Worm (Caenorhabditis elegans) whole organism, young adult: ENCODE results near the gene D2023.1.

Experiments
- C06A6.2 ChIP-seq: fragments of 200-800 bp; sonication (Bioruptor generic); conservative IDR thresholded peaks from 2 replicates; pipeline ENCODE4 v1.3.6; 2022; ENCODE audit warnings: missing genetic modification characterization, missing compliant biosample characterization
- F55B11.4 ChIP-seq: sonication (generic microtip); optimal IDR thresholded peaks from 2 replicates; lab custom pipeline; 2016; ENCODE audit warnings: missing compliant biosample characterization, missing genetic modification characterization, borderline replicate concordance; ENCODE audit not compliant: insufficient read depth
- F57A8.1 ChIP-seq: fragments of 200-800 bp; sonication (Bioruptor generic); optimal IDR thresholded peaks from 2 replicates; lab custom pipeline; 2018; ENCODE audit warnings: mild to moderate bottlenecking, missing genetic modification characterization, moderate library complexity, missing compliant biosample characterization
- K12H6.12 ChIP-seq: fragments of 200-800 bp; sonication (Bioruptor generic); optimal IDR thresholded peaks from 2 replicates; lab custom pipeline; 2018; ENCODE audit warnings: mild to moderate bottlenecking, missing genetic modification characterization, missing compliant biosample characterization
- Y79H2A.3 ChIP-seq: fragments of 200-800 bp; sonication (Bioruptor generic); conservative IDR thresholded peaks from 2 replicates; pipeline ENCODE4 v1.3.6; 2022; ENCODE audit warnings: missing genetic modification reagents, missing genetic modification characterization, missing compliant biosample characterization
- Y95B8A.8 ChIP-seq: fragments of 200-800 bp; sonication (Bioruptor generic); IDR thresholded peaks from 2 replicates; pipeline ENCODE4 v1.3.6; 2022; ENCODE audit warnings: missing genetic modification reagents, missing genetic modification characterization, missing compliant biosample characterization
- ZK185.1 ChIP-seq: sonication (generic microtip); optimal IDR thresholded peaks from 2 replicates; lab custom pipeline; 2016; ENCODE audit warnings: mild to moderate bottlenecking, missing genetic modification characterization, missing compliant biosample characterization; ENCODE audit not compliant: poor library complexity, severe bottlenecking
- aptf-3 ChIP-seq: fragments of 200-800 bp; sonication (Bioruptor generic); IDR thresholded peaks from 2 replicates; pipeline ENCODE4 v1.3.6; 2022; ENCODE audit warnings: missing genetic modification characterization, missing compliant biosample characterization
- attf-3 ChIP-seq: fragments of 200-800 bp; sonication (Bioruptor generic); conservative IDR thresholded peaks from 2 replicates; pipeline ENCODE4 v1.3.6; 2022; ENCODE audit warnings: missing genetic modification reagents, missing genetic modification characterization, missing compliant biosample characterization
- bed-1 ChIP-seq: fragments of 200-800 bp; sonication (Bioruptor generic); IDR thresholded peaks from 2 replicates; pipeline ENCODE4 v1.3.6; 2022; ENCODE audit warnings: missing genetic modification reagents, missing genetic modification characterization, missing compliant biosample characterization
- cebp-1 ChIP-seq, 2 experiments: fragments of 200-800 bp in 1 of 2; sonication (Bioruptor generic) in 1 of 2; sonication (generic microtip) in 1 of 2; IDR thresholded peaks in 1 of 2; optimal IDR thresholded peaks in 1 of 2; 2 replicates each; pipeline versions ENCODE4 v1.3.6 to Lab custom; 2017 to 2022; ENCODE audit warnings: missing compliant biosample characterization in 2 of 2, missing genetic modification characterization in 2 of 2, mild to moderate bottlenecking in 1 of 2, missing genetic modification reagents in 1 of 2, moderate library complexity in 1 of 2
- ceh-27 ChIP-seq: fragments of 200-800 bp; sonication (Bioruptor generic); optimal IDR thresholded peaks from 2 replicates; lab custom pipeline; 2018; ENCODE audit warnings: mild to moderate bottlenecking, missing genetic modification characterization, moderate library complexity, missing compliant biosample characterization
- dox-1 ChIP-seq: fragments of 200-800 bp; sonication (Bioruptor generic); IDR thresholded peaks from 2 replicates; pipeline ENCODE4 v1.3.6; 2022; ENCODE audit warnings: missing genetic modification reagents, missing genetic modification characterization, missing compliant biosample characterization
- egl-44 ChIP-seq: fragments of 200-800 bp; sonication (Bioruptor generic); IDR thresholded peaks from 2 replicates; pipeline ENCODE4 v1.3.6; 2022; ENCODE audit warnings: missing genetic modification reagents, missing genetic modification characterization, missing compliant biosample characterization
- fkh-3 ChIP-seq: sonication (generic microtip); optimal IDR thresholded peaks from 2 replicates; lab custom pipeline; 2016; ENCODE audit warnings: mild to moderate bottlenecking, missing genetic modification characterization, missing compliant biosample characterization
- hlh-26 ChIP-seq: fragments of 200-800 bp; sonication (Bioruptor generic); conservative IDR thresholded peaks from 2 replicates; pipeline ENCODE4 v1.3.6; 2022; ENCODE audit warnings: missing genetic modification reagents, missing genetic modification characterization, missing compliant biosample characterization
- hmg-1.2 ChIP-seq: fragments of 200-800 bp; sonication (Bioruptor generic); IDR thresholded peaks from 2 replicates; pipeline ENCODE4 v1.3.6; 2022; ENCODE audit warnings: missing genetic modification reagents, missing genetic modification characterization, missing compliant biosample characterization
- hmg-20 ChIP-seq: fragments of 200-800 bp; sonication (Bioruptor generic); IDR thresholded peaks from 2 replicates; pipeline ENCODE4 v1.3.6; 2022; ENCODE audit warnings: missing genetic modification reagents, missing genetic modification characterization, missing compliant biosample characterization
- let-607 ChIP-seq, 2 experiments: fragments of 200-800 bp in 1 of 2; sonication (Bioruptor generic) in 1 of 2; sonication (generic microtip) in 1 of 2; optimal IDR thresholded peaks; 2 replicates each; lab custom pipeline; 2016 to 2018; ENCODE audit warnings: mild to moderate bottlenecking in 2 of 2, missing compliant biosample characterization in 2 of 2, missing genetic modification characterization in 2 of 2, moderate library complexity in 2 of 2, missing genotype in 1 of 2
- lin-35 ChIP-seq, 3 experiments: fragments of 150-350 bp in 2 of 3; sonication (generic microtip) in 1 of 3; optimal IDR thresholded peaks; 2 replicates each; lab custom pipeline; 2014 to 2018; ENCODE audit warnings: missing biosample characterization in 3 of 3, missing genetic modification characterization in 3 of 3, missing genetic modification reagents in 3 of 3
- lin-40 ChIP-seq: sonication (generic microtip); optimal IDR thresholded peaks from 2 replicates; lab custom pipeline; 2016; ENCODE audit warnings: missing genetic modification characterization, mild to moderate bottlenecking, missing compliant biosample characterization, missing genotype, missing genetic modification reagents
- lir-1 ChIP-seq: fragments of 200-800 bp; sonication (Bioruptor generic); conservative IDR thresholded peaks from 2 replicates; pipeline ENCODE4 v1.3.6; 2022; ENCODE audit warnings: missing genetic modification reagents, missing genetic modification characterization, missing compliant biosample characterization
- madf-10 ChIP-seq: sonication (generic microtip); optimal IDR thresholded peaks from 2 replicates; lab custom pipeline; 2016; ENCODE audit warnings: mild to moderate bottlenecking, missing genetic modification characterization, missing compliant biosample characterization
- madf-8 ChIP-seq: fragments of 200-800 bp; sonication (Bioruptor generic); conservative IDR thresholded peaks from 2 replicates; pipeline ENCODE4 v1.3.6; 2022; ENCODE audit warnings: missing genetic modification reagents, missing genetic modification characterization, missing compliant biosample characterization
- mes-4 ChIP-seq: sonication (generic microtip); optimal IDR thresholded peaks from 2 replicates; lab custom pipeline; 2016; ENCODE audit warnings: missing genotype, missing genetic modification characterization, missing compliant biosample characterization
- nhr-80 ChIP-seq: sonication (generic microtip); optimal IDR thresholded peaks from 2 replicates; lab custom pipeline; 2016; ENCODE audit warnings: missing genetic modification characterization, missing compliant biosample characterization
- pbrm-1 ChIP-seq: fragments of 200-800 bp; sonication (Bioruptor generic); IDR thresholded peaks from 2 replicates; pipeline ENCODE4 v1.3.6; 2022; ENCODE audit warnings: missing genetic modification reagents, missing genetic modification characterization, missing compliant biosample characterization
- rcor-1 ChIP-seq: fragments of 200-800 bp; sonication (Bioruptor generic); IDR thresholded peaks from 2 replicates; pipeline ENCODE4 v1.3.6; 2022; ENCODE audit warnings: missing genetic modification reagents, missing genetic modification characterization, missing compliant biosample characterization
- rec-8 ChIP-seq, 2 experiments: sonication (generic microtip); optimal IDR thresholded peaks; 2 replicates each; lab custom pipeline; 2016; ENCODE audit warnings: mild to moderate bottlenecking in 2 of 2, missing genetic modification characterization in 2 of 2, missing genetic modification reagents in 2 of 2, missing genotype in 2 of 2, missing biosample characterization in 1 of 2, missing compliant biosample characterization in 1 of 2, moderate library complexity in 1 of 2
- rpc-1 ChIP-seq, 2 experiments: fragments of 150-350 bp in 1 of 2; sonication (generic microtip) in 1 of 2; optimal IDR thresholded peaks; 2 replicates each; lab custom pipeline; 2014 to 2018; ENCODE audit warnings: missing biosample characterization in 1 of 2, missing genetic modification characterization in 1 of 2, missing genetic modification reagents in 1 of 2, missing genotype in 1 of 2
- sdz-38 ChIP-seq: sonication (generic microtip); optimal IDR thresholded peaks from 2 replicates; lab custom pipeline; 2016; ENCODE audit warnings: missing genotype, missing genetic modification characterization, missing compliant biosample characterization
- sea-2 ChIP-seq: fragments of 200-800 bp; sonication (Bioruptor generic); IDR thresholded peaks from 2 replicates; pipeline ENCODE4 v1.3.6; 2022; ENCODE audit warnings: missing genetic modification characterization, missing compliant biosample characterization
- snpc-3.4 ChIP-seq: sonication (generic microtip); optimal IDR thresholded peaks from 2 replicates; lab custom pipeline; 2017; ENCODE audit warnings: missing genetic modification characterization, mild to moderate bottlenecking, missing compliant biosample characterization, antibody characterized with exemption, moderate library complexity, missing genotype, missing genetic modification reagents
- snpc-4 ChIP-seq, 5 experiments: fragments of 150-350 bp in 1 of 5; sonication (generic microtip) in 4 of 5; optimal IDR thresholded peaks; 2 replicates each; lab custom pipeline; 2014 to 2018; ENCODE audit warnings: missing genetic modification characterization in 5 of 5, missing biosample characterization in 3 of 5, antibody characterized with exemption in 2 of 5, mild to moderate bottlenecking in 2 of 5, missing compliant biosample characterization in 2 of 5, missing genotype in 2 of 5, moderate library complexity in 2 of 5, missing genetic modification reagents in 1 of 5
- zim-3 ChIP-seq: sonication (generic microtip); optimal IDR thresholded peaks from 2 replicates; lab custom pipeline; 2017; ENCODE audit warnings: mild to moderate bottlenecking, missing genetic modification characterization, moderate library complexity, missing compliant biosample characterization
- ztf-26 ChIP-seq: sonication (generic microtip); optimal IDR thresholded peaks from 2 replicates; lab custom pipeline; 2017; ENCODE audit warnings: missing genetic modification characterization, missing compliant biosample characterization

Gene D2023.1

DNA sequence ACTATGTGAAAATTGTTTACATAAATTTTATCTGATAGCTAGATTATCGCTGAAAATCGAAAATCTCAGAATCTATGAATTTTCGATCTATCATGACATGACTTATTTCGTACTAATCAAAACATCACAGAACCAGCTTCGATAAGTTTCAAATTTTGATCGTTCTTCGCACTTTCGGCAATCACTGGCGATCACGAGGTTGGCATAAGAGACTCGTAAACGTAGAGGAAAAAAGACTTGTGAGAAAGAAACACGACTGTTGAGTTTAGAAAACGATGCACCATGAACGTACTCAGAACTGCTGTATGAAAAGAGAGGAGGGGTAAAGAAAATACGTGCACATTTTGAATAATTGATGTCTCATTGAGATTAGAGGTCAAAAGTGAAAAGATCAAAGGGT, 34.6 kb downstream of the D2023.1 start (continued):
- TF ChIP-seq lir-1 (GFP tag; lab: Robert Waterston, UW) (no peak; the same call in 1 of the 2 replicates), madf-8 (GFP tag; lab: Robert Waterston, UW) (no peak), cebp-1 (GFP tag; IDR thresholded peaks at IDR 0.05; lab: Robert Waterston, UW) (no peak), cebp-1 (tag; optimal IDR thresholded peaks at IDR 0.05; lab: Kevin White, UChicago) (peak; percentile 72), snpc-3.4 (tag; lab: Kevin White, UChicago) (no peak), mes-4 (tag; lab: Kevin White, UChicago) (no peak), egl-44 (GFP tag; lab: Robert Waterston, UW) (peak; percentile 77), sea-2 (GFP tag; lab: Robert Waterston, UW) (no peak), snpc-4 (GFP tag; optimal IDR thresholded peaks at IDR 0.05; lab: Kevin White, UChicago) (no peak), snpc-4 (tag; optimal IDR thresholded peaks at IDR 0.05; lab: Kevin White, UChicago) (peak in 2 of 4 experiments; percentile 17 to 22), rec-8 (tag; optimal IDR thresholded peaks at IDR 0.05; lab: Kevin White, UChicago) (no peak), hmg-20 (GFP tag; lab: Robert Waterston, UW) (no peak), lin-35 (GFP tag; optimal IDR thresholded peaks at IDR 0.05; lab: Kevin White, UChicago) (no peak), C06A6.2 (GFP tag; lab: Robert Waterston, UW) (0 out of 2 replicates have a peak, but pooled peaks have one; percentile 14), rpc-1 (optimal IDR thresholded peaks at IDR 0.05; lab: Kevin White, UChicago) (no peak), rpc-1 (tag; optimal IDR thresholded peaks at IDR 0.05; lab: Kevin White, UChicago) (no peak), F55B11.4 (tag; lab: Kevin White, UChicago) (no peak), let-607 (tag; optimal IDR thresholded peaks at IDR 0.05; lab: Kevin White, UChicago) (peak in 1 of 2 experiments; percentile 50), pbrm-1 (GFP tag; lab: Robert Waterston, UW) (no peak), hlh-26 (GFP tag; lab: Robert Waterston, UW) (no peak), rcor-1 (GFP tag; lab: Robert Waterston, UW) (0 out of 2 replicates have a peak, but pooled peaks have one; percentile 18), dox-1 (GFP tag; lab: Robert Waterston, UW) (no peak), lin-40 (tag; lab: Kevin White, UChicago) (peak; percentile 57), Y95B8A.8 (GFP tag; lab: Robert Waterston, UW) (peak; percentile 25; the same call in 1 of the 2 replicates), sdz-38 (tag; lab: Kevin White, UChicago) (no peak), attf-3 (GFP tag; lab: Robert Waterston, UW) (no peak), F57A8.1 (no peak), ztf-26 (tag; lab: Kevin White, UChicago) (peak; percentile 38), zim-3 (tag; lab: Kevin White, UChicago) (no peak), Y79H2A.3 (GFP tag; lab: Robert Waterston, UW) (no peak), K12H6.12 (tag; lab: Kevin White, UChicago) (no peak)

DNA sequence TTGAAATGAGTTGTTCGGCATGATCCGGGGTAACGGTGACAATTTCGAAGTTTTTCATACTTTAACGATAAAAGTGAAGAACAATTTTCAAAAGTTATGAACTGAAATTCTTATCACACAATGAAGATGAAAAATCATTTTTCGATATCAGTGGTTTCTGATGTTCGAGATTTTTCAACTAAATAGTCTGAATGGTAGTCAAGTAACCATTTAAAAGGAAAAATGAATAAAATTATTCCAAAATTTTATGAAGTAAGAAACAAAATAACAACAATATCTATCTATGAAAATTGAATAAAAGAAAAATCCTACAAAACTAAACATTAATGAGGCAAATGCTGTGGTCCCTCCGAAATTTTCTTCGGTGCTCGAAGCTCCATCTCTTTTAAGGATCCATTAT, 36.3 kb downstream of the D2023.1 start, which contains the start of gene D2023.4:
TSS of gene D2023.4 (minus strand) at position 101 of the 400 bp plus-strand sequence.
- TF ChIP-seq ceh-27 (no peak), aptf-3 (GFP tag; lab: Robert Waterston, UW) (no peak), nhr-80 (tag; lab: Kevin White, UChicago) (no peak), bed-1 (GFP tag; lab: Robert Waterston, UW) (no peak)

DNA sequence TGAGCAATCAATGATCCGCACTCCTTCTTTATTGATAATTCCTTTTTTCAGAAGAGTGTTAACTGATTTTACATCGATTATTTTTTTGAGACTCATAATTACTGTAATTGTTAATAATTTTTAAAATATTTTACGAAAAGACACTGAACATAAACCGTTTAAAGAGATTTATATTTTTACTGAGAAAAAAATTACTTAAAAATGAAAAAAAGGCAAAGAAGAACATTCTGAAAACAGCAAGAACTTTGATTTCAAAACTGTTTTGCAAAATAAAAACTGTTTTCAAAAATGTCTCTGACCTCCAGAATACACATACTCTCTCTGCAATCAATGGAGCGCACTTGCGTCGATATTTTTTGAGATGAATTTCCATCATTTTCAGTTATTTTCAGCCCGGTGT, 37.6 kb downstream of the D2023.1 start, which contains the start of the genes mpst-1 and D2023.6:
TSS of gene mpst-1 (minus strand) at position 101 of the 400 bp plus-strand sequence.
TSS of gene D2023.6 (plus strand) at position 388 of the 400 bp plus-strand sequence.
- no peak for TF ChIP-seq lir-1 (GFP tag; lab: Robert Waterston, UW)
- TF ChIP-seq madf-10 (tag; lab: Kevin White, UChicago) = no peak
- TF ChIP-seq fkh-3 (tag; lab: Kevin White, UChicago) = no peak
- TF ChIP-seq hmg-1.2 (GFP tag; lab: Robert Waterston, UW) = peak; percentile 74; the same call in 1 of the 2 replicates
- no peak for TF ChIP-seq ZK185.1 (tag; lab: Kevin White, UChicago)
